Fruit fly (Drosophila melanogaster) whole organism, embryonic: ENCODE results near the gene CG10948.

Experiments used
- ATbp ChIP-seq: fragments of 200-800 bp; sonication (Bioruptor generic); optimal IDR thresholded peaks from 2 replicates; lab custom pipeline; 2017; ENCODE audit warnings: missing biosample characterization, mild to moderate bottlenecking, missing genetic modification characterization, missing genetic modification reagents
- Adf1 ChIP-seq: fragments of 200-800 bp; sonication (Bioruptor generic); IDR thresholded peaks from 2 replicates; pipeline ENCODE4 v1.3.6; 2022; ENCODE audit warnings: missing biosample characterization, missing genetic modification characterization
- CG11695 ChIP-seq: fragments of 200-800 bp; sonication (Bioruptor generic); IDR thresholded peaks from 3 replicates; pipeline ENCODE4 v1.3.6; 2022; ENCODE audit warnings: missing biosample characterization, missing genetic modification characterization
- CG17568 ChIP-seq: fragments of 200-800 bp; sonication (Bioruptor generic); optimal IDR thresholded peaks from 2 replicates; lab custom pipeline; 2018; ENCODE audit warnings: missing biosample characterization, mild to moderate bottlenecking, missing genetic modification characterization, moderate library complexity
- CG17802 ChIP-seq: fragments of 200-800 bp; sonication (Bioruptor generic); optimal IDR thresholded peaks from 2 replicates; lab custom pipeline; 2018; ENCODE audit warnings: missing biosample characterization, mild to moderate bottlenecking, missing genetic modification characterization, moderate library complexity
- CG18764 ChIP-seq: fragments of 200-800 bp; sonication (Bioruptor generic); optimal IDR thresholded peaks from 3 replicates; lab custom pipeline; 2016; ENCODE audit warnings: missing biosample characterization, missing genetic modification characterization
- CG33213 ChIP-seq: fragments of 200-800 bp; sonication (Bioruptor generic); optimal IDR thresholded peaks from 3 replicates; lab custom pipeline; 2016; ENCODE audit warnings: missing biosample characterization, missing genetic modification characterization
- CG34376 ChIP-seq: fragments of 200-800 bp; sonication (Bioruptor generic); optimal IDR thresholded peaks from 2 replicates; lab custom pipeline; 2018; ENCODE audit warnings: missing biosample characterization, mild to moderate bottlenecking, missing genetic modification characterization
- CG4404 ChIP-seq: fragments of 200-800 bp; sonication (Bioruptor generic); IDR thresholded peaks from 2 replicates; pipeline ENCODE4 v1.3.6; 2022; ENCODE audit warnings: missing biosample characterization, missing genetic modification characterization
- CG4707 ChIP-seq: fragments of 200-800 bp; sonication (Bioruptor generic); optimal IDR thresholded peaks from 2 replicates; lab custom pipeline; 2018; ENCODE audit warnings: missing biosample characterization, mild to moderate bottlenecking, missing genetic modification characterization, moderate library complexity
- CG4820 ChIP-seq: fragments of 200-800 bp; sonication (Bioruptor generic); optimal IDR thresholded peaks from 3 replicates; lab custom pipeline; 2016; ENCODE audit warnings: missing biosample characterization, missing genetic modification characterization
- CG6175 ChIP-seq: fragments of 200-800 bp; sonication (Bioruptor generic); IDR thresholded peaks from 3 replicates; pipeline ENCODE4 v1.3.6; 2022; ENCODE audit warnings: missing biosample characterization, missing genetic modification characterization
- CG6654 ChIP-seq: fragments of 200-800 bp; sonication (Bioruptor generic); optimal IDR thresholded peaks from 2 replicates; lab custom pipeline; 2017; ENCODE audit warnings: missing biosample characterization, mild to moderate bottlenecking, missing genetic modification characterization
- CG6683 ChIP-seq: fragments of 200-800 bp; sonication (Bioruptor generic); optimal IDR thresholded peaks from 2 replicates; lab custom pipeline; 2017; ENCODE audit warnings: missing biosample characterization, mild to moderate bottlenecking, missing genetic modification characterization, missing genetic modification reagents
- CG7745 ChIP-seq: fragments of 200-800 bp; sonication (Bioruptor generic); optimal IDR thresholded peaks from 2 replicates; lab custom pipeline; 2018; ENCODE audit warnings: missing biosample characterization, mild to moderate bottlenecking, missing genetic modification characterization, moderate library complexity
- D19B ChIP-seq: fragments of 200-800 bp; sonication (Bioruptor generic); optimal IDR thresholded peaks from 2 replicates; lab custom pipeline; 2017; ENCODE audit warnings: missing biosample characterization, mild to moderate bottlenecking, missing genetic modification characterization
- Dek ChIP-seq: fragments of 200-800 bp; sonication (Bioruptor generic); optimal IDR thresholded peaks from 3 replicates; lab custom pipeline; 2019; ENCODE audit warnings: missing biosample characterization, mild to moderate bottlenecking, missing genetic modification characterization, moderate library complexity
- Doc2 ChIP-seq: fragments of 200-800 bp; sonication (Bioruptor generic); IDR thresholded peaks from 2 replicates; pipeline ENCODE4 v1.3.6; 2022; ENCODE audit warnings: missing biosample characterization, missing genetic modification characterization
- Eip74EF ChIP-seq, 2 experiments: fragments of 200-800 bp in 1 of 2; fragments of >200 bp in 1 of 2; sonication (Bioruptor generic) in 1 of 2; optimal IDR thresholded peaks; 2 replicates each; lab custom pipeline; 2017 to 2019; ENCODE audit warnings: missing biosample characterization in 2 of 2, missing genetic modification characterization in 2 of 2, mild to moderate bottlenecking in 1 of 2, moderate library complexity in 1 of 2
- H15 ChIP-seq: fragments of 200-800 bp; sonication (Bioruptor generic); IDR thresholded peaks from 3 replicates; pipeline ENCODE4 v1.3.6; 2022; ENCODE audit warnings: missing biosample characterization, missing genetic modification characterization
- HmgD ChIP-seq: fragments of 200-800 bp; sonication (Bioruptor generic); optimal IDR thresholded peaks from 3 replicates; lab custom pipeline; 2016; ENCODE audit warnings: missing biosample characterization, missing genetic modification characterization
- Mes4 ChIP-seq: fragments of 200-800 bp; sonication (Bioruptor generic); optimal IDR thresholded peaks from 2 replicates; lab custom pipeline; 2016; ENCODE audit warnings: missing biosample characterization, missing genetic modification characterization
- Rx ChIP-seq: fragments of 200-800 bp; sonication (Bioruptor generic); IDR thresholded peaks from 2 replicates; pipeline ENCODE4 v1.3.6; 2022; ENCODE audit warnings: missing biosample characterization, missing genetic modification characterization
- Sry-β ChIP-seq: fragments of 200-800 bp; sonication (Bioruptor generic); optimal IDR thresholded peaks from 2 replicates; lab custom pipeline; 2018; ENCODE audit warnings: missing biosample characterization, mild to moderate bottlenecking, missing genetic modification characterization, moderate library complexity
- Trl ChIP-seq, 3 experiments: fragments of >200 bp in 2 of 3; fragments of 200-800 bp in 1 of 3; sonication (Bioruptor generic) in 1 of 3; optimal IDR thresholded peaks; 2 replicates in 1 of 3; 3 replicates in 2 of 3; lab custom pipeline; 2016 to 2017; ENCODE audit warnings: missing biosample characterization in 1 of 3, missing genetic modification characterization in 1 of 3
- ab ChIP-seq: fragments of 200-800 bp; sonication (Bioruptor generic); optimal IDR thresholded peaks from 2 replicates; lab custom pipeline; 2016; ENCODE audit warnings: missing biosample characterization, missing genetic modification characterization
- abd-A ChIP-seq: fragments of 200-800 bp; sonication (Bioruptor generic); optimal IDR thresholded peaks from 3 replicates; lab custom pipeline; 2019; ENCODE audit warnings: missing biosample characterization, mild to moderate bottlenecking, missing genetic modification characterization, moderate library complexity
- ap ChIP-seq: fragments of 200-800 bp; sonication (Bioruptor generic); IDR thresholded peaks from 2 replicates; pipeline ENCODE4 v1.3.6; 2022; ENCODE audit warnings: missing biosample characterization, missing genetic modification characterization
- az2 ChIP-seq: fragments of 200-800 bp; sonication (Bioruptor generic); optimal IDR thresholded peaks from 3 replicates; lab custom pipeline; 2016; ENCODE audit warnings: missing biosample characterization, missing genetic modification characterization
- br ChIP-seq: fragments of >200 bp; optimal IDR thresholded peaks from 2 replicates; lab custom pipeline; 2017
- corto ChIP-seq: fragments of 200-800 bp; sonication (Bioruptor generic); optimal IDR thresholded peaks from 2 replicates; lab custom pipeline; 2016; ENCODE audit warnings: missing biosample characterization, mild to moderate bottlenecking, missing genetic modification characterization, moderate library complexity
- croc ChIP-seq: fragments of 200-800 bp; sonication (Bioruptor generic); conservative IDR thresholded peaks from 3 replicates; pipeline ENCODE4 v1.3.6; 2022; ENCODE audit warnings: missing biosample characterization, missing genetic modification characterization
- cwo ChIP-seq: fragments of 200-800 bp; sonication (Bioruptor generic); optimal IDR thresholded peaks from 3 replicates; lab custom pipeline; 2017; ENCODE audit warnings: missing biosample characterization, missing genetic modification characterization, mild to moderate bottlenecking, moderate library complexity, missing genetic modification reagents
- eve ChIP-seq, 2 experiments: fragments of >200 bp; optimal IDR thresholded peaks; 2 replicates each; lab custom pipeline; 2017; ENCODE audit warnings: missing biosample characterization in 2 of 2, missing genetic modification characterization in 2 of 2
- ewg ChIP-seq: fragments of 200-800 bp; sonication (Bioruptor generic); optimal IDR thresholded peaks from 3 replicates; lab custom pipeline; 2017; ENCODE audit warnings: mild to moderate bottlenecking, missing biosample characterization, missing genetic modification reagents, missing genetic modification characterization
- fu2 ChIP-seq: fragments of 200-800 bp; sonication (Bioruptor generic); optimal IDR thresholded peaks from 2 replicates; lab custom pipeline; 2016; ENCODE audit warnings: missing biosample characterization, missing genetic modification characterization
- hbn ChIP-seq: fragments of 200-800 bp; sonication (Bioruptor generic); IDR thresholded peaks from 2 replicates; pipeline ENCODE4 v1.3.6; 2022; ENCODE audit warnings: missing biosample characterization, missing genetic modification characterization; ENCODE audit not compliant: partially characterized antibody
- kay ChIP-seq: fragments of 200-800 bp; sonication (Bioruptor generic); optimal IDR thresholded peaks from 2 replicates; lab custom pipeline; 2016; ENCODE audit warnings: missing biosample characterization, missing genetic modification characterization
- ken ChIP-seq: fragments of 200-800 bp; sonication (Bioruptor generic); IDR thresholded peaks from 3 replicates; pipeline ENCODE4 v1.3.6; 2022; ENCODE audit warnings: missing biosample characterization, missing genetic modification characterization
- odd ChIP-seq: fragments of 200-800 bp; sonication (Bioruptor generic); optimal IDR thresholded peaks from 2 replicates; lab custom pipeline; 2017; ENCODE audit warnings: missing biosample characterization, mild to moderate bottlenecking, missing genetic modification characterization
- pan ChIP-seq, 4 experiments: fragments of >200 bp in 3 of 4; fragments of 200-800 bp in 1 of 4; sonication (Bioruptor generic) in 1 of 4; optimal IDR thresholded peaks in 3 of 4; IDR thresholded peaks in 1 of 4; 2 replicates each; pipeline versions ENCODE4 v1.3.6 to Lab custom; 2017 to 2022; ENCODE audit warnings: missing biosample characterization in 2 of 4, missing genetic modification characterization in 2 of 4, mixed read lengths in 1 of 4
- pfk ChIP-seq: fragments of 200-800 bp; sonication (Bioruptor generic); optimal IDR thresholded peaks from 2 replicates; lab custom pipeline; 2018; ENCODE audit warnings: missing biosample characterization, mild to moderate bottlenecking, missing genetic modification characterization, moderate library complexity
- ro ChIP-seq: fragments of 200-800 bp; sonication (Bioruptor generic); IDR thresholded peaks from 2 replicates; pipeline ENCODE4 v1.3.6; 2022; ENCODE audit warnings: missing biosample characterization, missing genetic modification characterization
- sd ChIP-seq: fragments of 200-800 bp; sonication (Bioruptor generic); optimal IDR thresholded peaks from 3 replicates; lab custom pipeline; 2018; ENCODE audit warnings: missing biosample characterization, mild to moderate bottlenecking, missing genetic modification characterization, moderate library complexity
- sens ChIP-seq: fragments of 200-800 bp; sonication (Bioruptor generic); peaks from one replicate; lab custom pipeline; 2016; ENCODE audit warnings: missing biosample characterization, missing genetic modification characterization
- sim ChIP-seq: fragments of 200-800 bp; sonication (Bioruptor generic); IDR thresholded peaks from 2 replicates; pipeline ENCODE4 v1.3.6; 2022; ENCODE audit warnings: missing biosample characterization, missing genetic modification characterization
- sisA ChIP-seq: fragments of 200-800 bp; sonication (Bioruptor generic); IDR thresholded peaks from 2 replicates; pipeline ENCODE4 v1.3.6; 2022; ENCODE audit warnings: missing biosample characterization, missing genetic modification characterization
- sr ChIP-seq: fragments of 200-800 bp; sonication (Bioruptor generic); IDR thresholded peaks from 3 replicates; pipeline ENCODE4 v1.3.6; 2022; ENCODE audit warnings: missing biosample characterization, missing genetic modification characterization
- sug ChIP-seq: fragments of 200-800 bp; optimal IDR thresholded peaks from 2 replicates; lab custom pipeline; 2019; ENCODE audit warnings: missing biosample characterization, mild to moderate bottlenecking, missing genetic modification characterization, moderate library complexity
- usp ChIP-seq: fragments of >200 bp; optimal IDR thresholded peaks from 2 replicates; lab custom pipeline; 2017; ENCODE audit warnings: missing biosample characterization, missing genetic modification characterization

CG10948 gene

dm6 chr3L:12830416-12830815 is 19.5 kb downstream of the CG10948 start (continued):
- TF ChIP-seq sr (GFP tag; lab: Robert Waterston, UW) (no peak), HmgD (no peak), ATbp (GFP tag; lab: Kevin White, UChicago) (no peak)

DNA sequence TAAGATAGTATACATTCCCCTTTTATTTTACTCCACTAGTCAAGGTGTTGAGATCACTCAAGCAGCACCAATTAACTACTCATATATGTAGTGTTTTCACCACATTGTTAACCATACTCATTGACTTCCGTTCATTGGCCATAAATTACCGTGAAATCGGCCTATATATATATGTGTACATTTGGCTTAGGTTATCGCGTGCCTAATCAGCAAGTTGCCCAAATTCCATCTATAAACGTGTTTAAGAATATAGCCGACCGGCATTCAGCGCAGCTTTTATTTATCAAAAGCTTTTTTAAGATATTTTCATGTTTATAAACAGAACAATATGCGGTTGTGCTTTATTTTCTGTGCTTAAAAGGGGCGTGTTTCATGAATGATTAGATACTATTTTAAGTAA is 21.4 kb downstream of the CG10948 start:
- TF ChIP-seq sim (no peak), ab (GFP tag; lab: Kevin White, UChicago) (no peak), Rx (no peak), pan (optimal IDR thresholded peaks at IDR 0.05; lab: Kevin White, UChicago) (no peak), pan (GFP tag; optimal IDR thresholded peaks at IDR 0.05 in 1 of 2, IDR thresholded peaks at IDR 0.05 in 1 of 2) (no peak), CG17802 (tag; lab: Kevin White, UChicago) (no peak), sd (tag; lab: Kevin White, UChicago) (peak; percentile 94), br (lab: Kevin White, UChicago) (no peak), hbn (GFP tag; lab: Robert Waterston, UW) (no peak), Doc2 (GFP tag; lab: Robert Waterston, UW) (no peak), abd-A (tag; lab: Kevin White, UChicago) (no peak), CG6683 (GFP tag; lab: Kevin White, UChicago) (no peak), CG11695 (GFP tag; lab: Robert Waterston, UW) (no peak), CG17568 (peak; percentile 17), CG7745 (tag; lab: Kevin White, UChicago) (no peak), Mes4 (GFP tag; lab: Kevin White, UChicago) (no peak), ewg (no peak), fu2 (GFP tag; lab: Kevin White, UChicago) (no peak), sisA (GFP tag; lab: Robert Waterston, UW) (no peak), croc (GFP tag; lab: Robert Waterston, UW) (no peak), CG6175 (GFP tag; lab: Robert Waterston, UW) (no peak), CG4404 (GFP tag; lab: Robert Waterston, UW) (no peak), corto (GFP tag; lab: Kevin White, UChicago) (no peak), D19B (GFP tag; lab: Kevin White, UChicago) (no peak), pfk (GFP tag; lab: Kevin White, UChicago) (no peak), H15 (no peak), CG4707 (GFP tag; lab: Kevin White, UChicago) (no peak), ap (GFP tag; lab: Robert Waterston, UW) (no peak), sens (GFP tag; lab: Kevin White, UChicago) (peak; percentile 71), CG18764 (GFP tag; lab: Kevin White, UChicago) (no peak), CG33213 (GFP tag; lab: Kevin White, UChicago) (no peak), Adf1 (GFP tag; lab: Robert Waterston, UW) (no peak), az2 (GFP tag; lab: Kevin White, UChicago) (no peak), CG34376 (GFP tag; lab: Kevin White, UChicago) (peak; percentile 72), cwo (GFP tag; lab: Kevin White, UChicago) (peak; percentile 69), Sry-β (no peak), ro (GFP tag; lab: Robert Waterston, UW) (no peak), Trl (optimal IDR thresholded peaks at IDR 0.05; lab: Kevin White, UChicago) (no peak), Trl (GFP tag; optimal IDR thresholded peaks at IDR 0.05; lab: Kevin White, UChicago) (no peak), Eip74EF (GFP tag; optimal IDR thresholded peaks at IDR 0.05; lab: Kevin White, UChicago) (no peak), eve (GFP tag; optimal IDR thresholded peaks at IDR 0.05; lab: Kevin White, UChicago) (no peak), CG6654 (GFP tag; lab: Kevin White, UChicago) (no peak), odd (GFP tag; lab: Kevin White, UChicago) (no peak), usp (GFP tag; lab: Kevin White, UChicago) (no peak), CG4820 (GFP tag; lab: Kevin White, UChicago) (no peak), Dek (tag; lab: Kevin White, UChicago) (no peak), sug (tag; lab: Kevin White, UChicago) (peak; percentile 43), ken (GFP tag; lab: Robert Waterston, UW) (no peak), kay (GFP tag; lab: Kevin White, UChicago) (no peak)
